Fruit fly (Drosophila melanogaster): Measurements from ENCODE around the gene CG32061.

Gene CG32061

DNA sequence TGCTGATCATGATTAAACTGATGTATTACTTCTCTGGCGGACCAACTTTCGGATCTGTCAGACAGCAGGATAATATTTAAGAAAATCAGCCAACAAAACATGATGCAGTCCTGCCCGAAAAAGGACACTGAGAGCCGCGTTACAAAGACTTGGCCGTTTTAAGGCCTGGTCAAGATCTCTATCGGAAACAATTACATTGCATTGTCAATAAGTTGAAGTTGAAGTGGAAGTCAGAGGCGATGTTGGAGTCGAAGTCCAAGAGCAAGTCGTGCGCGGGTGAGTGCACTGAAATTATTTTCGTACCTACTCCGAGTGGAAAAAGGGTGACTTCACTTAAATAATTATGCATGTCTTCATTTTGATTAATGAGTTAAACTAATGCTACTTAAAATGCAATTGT, 29.6 kb upstream of the CG32061 start, which contains the start of gene Ir67c:
Gene Ir67c (minus strand): TSS at position 101 of the 400 bp plus-strand sequence.
- TF ChIP-seq CG12605 (GFP tag; IDR thresholded peaks at IDR 0.05) (no peak), EcR (GFP tag; optimal IDR thresholded peaks at IDR 0.05) (no peak), CG8301 (tag; optimal IDR thresholded peaks at IDR 0.05) (peak; percentile 20), CG14655 (GFP tag; optimal IDR thresholded peaks at IDR 0.05) (peak; percentile 8)

DNA sequence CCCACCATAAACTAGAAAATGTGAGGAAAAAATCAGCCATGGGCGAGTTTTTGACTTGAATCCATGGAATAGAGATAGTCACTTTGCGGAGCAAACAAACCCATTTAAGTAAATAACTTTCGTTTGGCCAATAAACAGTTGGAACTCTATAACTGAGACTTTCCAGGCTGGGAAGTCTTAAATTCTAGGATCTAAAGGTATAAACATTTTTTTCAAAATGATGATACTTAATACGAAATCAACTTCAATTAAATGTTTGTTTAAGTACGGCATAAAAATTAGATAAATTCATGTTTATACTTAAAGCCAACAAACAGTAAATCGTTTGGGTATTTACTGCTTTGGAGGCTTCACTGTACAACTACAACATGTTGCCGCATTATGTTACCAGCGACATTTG, 23.7 kb upstream of the CG32061 start:
- peak; percentile 36; the same call in 1 of the 3 replicates for TF ChIP-seq CG4496 (GFP tag; IDR thresholded peaks at IDR 0.05)
- no peak for TF ChIP-seq EcR (GFP tag; optimal IDR thresholded peaks at IDR 0.05)

dm6 chr3L:10440488-10440887, 23.1 kb upstream of the CG32061 start:
- no peak for TF ChIP-seq CG17806 (tag; optimal IDR thresholded peaks at IDR 0.05)
- no peak for TF ChIP-seq CG9948 (tag; optimal IDR thresholded peaks at IDR 0.05)
- peak; percentile 53; the same call in 1 of the 3 replicates for TF ChIP-seq CG4496 (GFP tag; IDR thresholded peaks at IDR 0.05)
- TF ChIP-seq rn (GFP tag; IDR thresholded peaks at IDR 0.05) = no peak
- no peak for TF ChIP-seq D1 (tag; optimal IDR thresholded peaks at IDR 0.05)
- no peak for TF ChIP-seq Pif1B (GFP tag; optimal IDR thresholded peaks at IDR 0.05)
- TF ChIP-seq Ets98B (GFP tag; IDR thresholded peaks at IDR 0.05) = peak; percentile 37
- TF ChIP-seq CG32121 (GFP tag; IDR thresholded peaks at IDR 0.05) = peak; percentile 46; the same call in 1 of the 2 replicates
- TF ChIP-seq CG13204 (GFP tag; optimal IDR thresholded peaks at IDR 0.05) = no peak
- TF ChIP-seq CG10348 (GFP tag; IDR thresholded peaks at IDR 0.05) = no peak
- no peak for TF ChIP-seq fd96Ca (GFP tag; IDR thresholded peaks at IDR 0.05)
- no peak for TF ChIP-seq EcR (GFP tag; optimal IDR thresholded peaks at IDR 0.05)
- TF ChIP-seq CG8159 (tag; optimal IDR thresholded peaks at IDR 0.05) = no peak
- TF ChIP-seq CG8301 (tag; optimal IDR thresholded peaks at IDR 0.05) = no peak
- TF ChIP-seq CG12605 (GFP tag; IDR thresholded peaks at IDR 0.05) = 0 out of 2 replicates have a peak, but pooled peaks have one; percentile 22

dm6 chr3L:10442486-10442885, 21.1 kb upstream of the CG32061 start:
- 0 out of 2 replicates have a peak, but pooled peaks have one; percentile 12 for TF ChIP-seq CG32121 (GFP tag; IDR thresholded peaks at IDR 0.05)
- no peak for TF ChIP-seq CG9948 (tag; optimal IDR thresholded peaks at IDR 0.05)

- TF ChIP-seq Pif1A (GFP tag; optimal IDR thresholded peaks at IDR 0.05) = no peak
- TF ChIP-seq CG34367 (tag; optimal IDR thresholded peaks at IDR 0.05) = peak; percentile 16
- peak; percentile 38 for TF ChIP-seq CG8301 (tag; optimal IDR thresholded peaks at IDR 0.05)
- TF ChIP-seq CG13204 (GFP tag; optimal IDR thresholded peaks at IDR 0.05) = no peak
- TF ChIP-seq Pif1B (GFP tag; optimal IDR thresholded peaks at IDR 0.05) = no peak
- peak; percentile 47 for TF ChIP-seq CG15710 (tag; optimal IDR thresholded peaks at IDR 0.05)
- TF ChIP-seq fd96Ca (GFP tag; IDR thresholded peaks at IDR 0.05) = no peak
- peak; percentile 30 for TF ChIP-seq CG17806 (tag; optimal IDR thresholded peaks at IDR 0.05)
- peak; percentile 41 for TF ChIP-seq CG9948 (tag; optimal IDR thresholded peaks at IDR 0.05)
- no peak for TF ChIP-seq EcR (GFP tag; optimal IDR thresholded peaks at IDR 0.05)
- no peak for TF ChIP-seq D1 (tag; optimal IDR thresholded peaks at IDR 0.05)
- no peak for TF ChIP-seq CG12605 (GFP tag; IDR thresholded peaks at IDR 0.05)
- peak; percentile 26; the same call in 1 of the 3 replicates for TF ChIP-seq CG4496 (GFP tag; IDR thresholded peaks at IDR 0.05)
- TF ChIP-seq Ets98B (GFP tag; IDR thresholded peaks at IDR 0.05) = peak; percentile 61
- 0 out of 2 replicates have a peak, but pooled peaks have one; percentile 28 for TF ChIP-seq CG32121 (GFP tag; IDR thresholded peaks at IDR 0.05)
- TF ChIP-seq CG8159 (tag; optimal IDR thresholded peaks at IDR 0.05) = peak; percentile 38
- peak; percentile 47 for TF ChIP-seq CG14655 (GFP tag; optimal IDR thresholded peaks at IDR 0.05)
- TF ChIP-seq rn (GFP tag; IDR thresholded peaks at IDR 0.05) = 0 out of 2 replicates have a peak, but pooled peaks have one; percentile 25
- no peak for TF ChIP-seq Snoo (tag; optimal IDR thresholded peaks at IDR 0.05)
- no peak for TF ChIP-seq CG10348 (GFP tag; IDR thresholded peaks at IDR 0.05)
- TF ChIP-seq gl (tag; optimal IDR thresholded peaks at IDR 0.05) = no peak
These were observed 19.7 kb upstream of the CG32061 start for dm6 chr3L:10443958-10444357.

DNA sequence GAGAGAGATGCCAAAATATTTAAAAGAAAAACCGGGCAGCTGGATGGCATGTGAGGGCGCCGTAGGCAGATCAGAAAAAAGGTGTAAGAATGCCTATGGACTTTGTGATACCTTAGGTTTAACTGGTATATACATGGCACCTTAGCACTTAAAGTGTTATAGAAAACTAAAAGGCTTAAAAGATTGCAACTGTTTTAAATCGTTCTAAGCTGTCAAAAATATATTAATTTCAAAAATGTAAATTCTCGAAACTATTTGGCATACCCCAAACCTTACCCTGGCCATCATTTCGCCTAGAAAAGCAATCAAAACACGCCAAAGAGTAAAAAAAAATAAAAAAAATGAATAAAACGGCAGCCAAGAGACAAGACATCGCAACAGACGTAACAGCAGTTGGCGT, 16.6 kb upstream of the CG32061 start:
- TF ChIP-seq CG32121 (GFP tag; IDR thresholded peaks at IDR 0.05) (peak; percentile 58), CG9948 (tag; optimal IDR thresholded peaks at IDR 0.05) (peak; percentile 2), CG8159 (tag; optimal IDR thresholded peaks at IDR 0.05) (peak; percentile 10), D1 (tag; optimal IDR thresholded peaks at IDR 0.05) (no peak), Pif1A (GFP tag; optimal IDR thresholded peaks at IDR 0.05) (peak; percentile 13), CG10348 (GFP tag; IDR thresholded peaks at IDR 0.05) (no peak), fd96Ca (GFP tag; IDR thresholded peaks at IDR 0.05) (peak; percentile 64; the same call in 2 of the 3 replicates), Ets98B (GFP tag; IDR thresholded peaks at IDR 0.05) (peak; percentile 59), gl (tag; optimal IDR thresholded peaks at IDR 0.05) (no peak), CG14655 (GFP tag; optimal IDR thresholded peaks at IDR 0.05) (peak; percentile 55), CG4496 (GFP tag; IDR thresholded peaks at IDR 0.05) (peak; percentile 51; the same call in 2 of the 3 replicates), CG8301 (tag; optimal IDR thresholded peaks at IDR 0.05) (peak; percentile 47), rn (GFP tag; IDR thresholded peaks at IDR 0.05) (no peak), CG17806 (tag; optimal IDR thresholded peaks at IDR 0.05) (peak; percentile 13), CG34367 (tag; optimal IDR thresholded peaks at IDR 0.05) (no peak)

- TF ChIP-seq CG15710 (tag; optimal IDR thresholded peaks at IDR 0.05) (no peak), Pif1B (GFP tag; optimal IDR thresholded peaks at IDR 0.05) (no peak), D1 (tag; optimal IDR thresholded peaks at IDR 0.05) (no peak), CG14655 (GFP tag; optimal IDR thresholded peaks at IDR 0.05) (no peak), CG12605 (GFP tag; IDR thresholded peaks at IDR 0.05) (no peak), CG8301 (tag; optimal IDR thresholded peaks at IDR 0.05) (no peak), Ets98B (GFP tag; IDR thresholded peaks at IDR 0.05) (no peak), CG17806 (tag; optimal IDR thresholded peaks at IDR 0.05) (no peak), Pif1A (GFP tag; optimal IDR thresholded peaks at IDR 0.05) (no peak), gl (tag; optimal IDR thresholded peaks at IDR 0.05) (no peak), rn (GFP tag; IDR thresholded peaks at IDR 0.05) (no peak), Snoo (tag; optimal IDR thresholded peaks at IDR 0.05) (no peak), CG4496 (GFP tag; IDR thresholded peaks at IDR 0.05) (no peak), CG32121 (GFP tag; IDR thresholded peaks at IDR 0.05) (no peak), CG10348 (GFP tag; IDR thresholded peaks at IDR 0.05) (no peak), CG8159 (tag; optimal IDR thresholded peaks at IDR 0.05) (no peak), fd96Ca (GFP tag; IDR thresholded peaks at IDR 0.05) (no peak), CG13204 (GFP tag; optimal IDR thresholded peaks at IDR 0.05) (no peak)
These were observed 13.9 kb upstream of the CG32061 start for dm6 chr3L:10449725-10450124.

All from whole organism, pupa.